Worm (Caenorhabditis elegans): Measurements from ENCODE around the gene Y116F11A.3.
"Not testable (repeated sequence)": the region's sequence is repeated elsewhere in the genome, so short reads cannot be mapped to it uniquely, and the experiment has no call there.

Y116F11A.3 gene

DNA sequence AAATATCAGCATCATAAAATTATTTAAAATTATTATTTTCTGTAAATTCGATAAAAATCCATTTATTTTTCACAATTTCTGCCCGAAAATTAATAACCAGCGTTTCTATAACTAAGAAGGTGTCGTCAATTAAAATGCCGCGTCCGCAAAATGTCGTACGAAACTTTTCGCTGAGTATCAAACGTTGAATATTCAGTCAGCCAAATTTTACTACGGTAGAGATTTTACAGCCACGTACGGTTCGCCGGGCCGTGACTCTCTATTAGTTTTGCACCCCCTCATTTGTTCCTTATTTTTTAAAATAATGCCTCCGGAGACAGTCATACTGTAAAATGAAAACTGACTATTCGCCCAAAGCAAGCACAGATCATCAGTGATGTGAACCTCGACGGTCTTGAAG is 42.0 kb downstream of the Y116F11A.3 start:
- TF ChIP-seq hrde-1 (tag; optimal IDR thresholded peaks at IDR 0.05; ENCODE audit: borderline replicate concordance) = peak; percentile 2
- TF ChIP-seq hmg-1.2 (GFP tag; IDR thresholded peaks at IDR 0.05) = peak; percentile 65
- TF ChIP-seq madf-6 (GFP tag; IDR thresholded peaks at IDR 0.05) = peak; percentile 64
- peak; percentile 19 for TF ChIP-seq lsl-1 (GFP tag; optimal IDR thresholded peaks at IDR 0.05)
- peak; percentile 86 for TF ChIP-seq xnd-1 (tag; optimal IDR thresholded peaks at IDR 0.05)
- peak; percentile 60 for TF ChIP-seq unc-130 (GFP tag; optimal IDR thresholded peaks at IDR 0.05)
- not testable (repeated sequence) for TF ChIP-seq snpc-4 (GFP tag; optimal IDR thresholded peaks at IDR 0.05)
- TF ChIP-seq snpc-4 (tag; optimal IDR thresholded peaks at IDR 0.05) = peak in 1 of 4 experiments; percentile 56
- peak; percentile 32; the same call in 1 of the 2 replicates for TF ChIP-seq D2030.7 (GFP tag; IDR thresholded peaks at IDR 0.05)

- TF ChIP-seq lin-26 (GFP tag; IDR thresholded peaks at IDR 0.05) = no peak
- TF ChIP-seq nfya-2 (GFP tag; IDR thresholded peaks at IDR 0.05) = no peak
- no peak for TF ChIP-seq lin-40 (tag; optimal IDR thresholded peaks at IDR 0.05)
- TF ChIP-seq xnd-1 (tag; optimal IDR thresholded peaks at IDR 0.05) = no peak
- no peak for TF ChIP-seq ekl-4 (GFP tag; IDR thresholded peaks at IDR 0.05)
- TF ChIP-seq ceh-79 (tag; optimal IDR thresholded peaks at IDR 0.05) = no peak
- TF ChIP-seq ztf-6 (GFP tag; IDR thresholded peaks at IDR 0.05) = no peak
- TF ChIP-seq nhr-90 (tag; optimal IDR thresholded peaks at IDR 0.05) = no peak
- TF ChIP-seq rcor-1 (GFP tag; IDR thresholded peaks at IDR 0.05) = no peak
- no peak for TF ChIP-seq unc-62 (GFP tag; optimal IDR thresholded peaks at IDR 0.05)
- no peak for TF ChIP-seq F52B5.7 (tag; optimal IDR thresholded peaks at IDR 0.05)
- TF ChIP-seq tlf-1 (GFP tag; optimal IDR thresholded peaks at IDR 0.05) = no peak
Observed at ce11 chrV:19771660-19772059, 42.8 kb downstream of the Y116F11A.3 start, which contains the start of gene M162.15. M162.15 (minus strand) TSS chrV:19771760.

- no peak for TF ChIP-seq hmg-1.2 (GFP tag; IDR thresholded peaks at IDR 0.05)
- no peak for TF ChIP-seq F23B12.7 (tag; optimal IDR thresholded peaks at IDR 0.05; ENCODE audit: insufficient read depth)
- TF ChIP-seq F57C9.4 (tag; optimal IDR thresholded peaks at IDR 0.05) = no peak
- no peak for TF ChIP-seq snpc-1.1 (tag; optimal IDR thresholded peaks at IDR 0.05; ENCODE audit: insufficient read depth)
- no peak for TF ChIP-seq ztf-25 (GFP tag; IDR thresholded peaks at IDR 0.05)
- no peak for TF ChIP-seq lsy-27 (tag; optimal IDR thresholded peaks at IDR 0.05; ENCODE audit: borderline replicate concordance, insufficient read depth)
- TF ChIP-seq T07F8.4 (tag; optimal IDR thresholded peaks at IDR 0.05) = no peak
- TF ChIP-seq lag-1 (GFP tag; IDR thresholded peaks at IDR 0.05) = no peak
Observed at ce11 chrV:19777227-19777626, 48.4 kb downstream of the Y116F11A.3 start, which contains the start of gene fbxa-118. fbxa-118 (minus strand) TSS chrV:19777327.

DNA sequence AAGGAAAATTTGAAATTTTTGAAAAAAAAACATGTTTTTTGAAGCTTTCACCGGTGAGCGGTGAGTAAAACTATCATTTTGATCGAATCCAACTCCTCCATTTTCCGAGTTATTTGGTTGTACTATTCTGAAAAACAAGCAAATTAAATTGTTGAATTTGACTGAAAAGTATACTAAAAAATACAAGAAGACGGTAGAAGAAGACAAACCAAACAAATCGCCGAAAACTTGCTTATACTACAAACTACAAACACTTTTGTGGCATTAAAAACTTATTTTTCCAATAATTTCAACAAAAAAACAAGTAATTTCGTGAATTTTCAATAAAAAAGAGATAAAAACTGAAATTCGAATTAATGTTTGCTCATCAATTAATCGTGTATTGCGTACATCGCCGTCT is 49.8 kb downstream of the Y116F11A.3 start, which contains the start of gene fbxa-194:
Gene fbxa-194, minus strand, starts transcription at position 101 of the 400 bp plus-strand sequence.
- TF ChIP-seq rcor-1 (GFP tag; IDR thresholded peaks at IDR 0.05) = no peak
- TF ChIP-seq lsy-27 (tag; optimal IDR thresholded peaks at IDR 0.05; ENCODE audit: borderline replicate concordance, insufficient read depth) = no peak
- no peak for TF ChIP-seq nhr-90 (tag; optimal IDR thresholded peaks at IDR 0.05)
- no peak for TF ChIP-seq unc-130 (GFP tag; optimal IDR thresholded peaks at IDR 0.05)
- TF ChIP-seq zim-3 (tag; optimal IDR thresholded peaks at IDR 0.05) = no peak
- no peak for TF ChIP-seq ztf-3 (GFP tag; optimal IDR thresholded peaks at IDR 0.05)
- no peak for TF ChIP-seq nhr-27 (tag; optimal IDR thresholded peaks at IDR 0.05)
- TF ChIP-seq aptf-3 (GFP tag; IDR thresholded peaks at IDR 0.05) = no peak
- TF ChIP-seq hlh-12 (tag; optimal IDR thresholded peaks at IDR 0.05) = no peak
- TF ChIP-seq C06A6.2 (GFP tag; conservative IDR thresholded peaks at IDR 0.05) = no peak
- TF ChIP-seq K11D2.4 (GFP tag; IDR thresholded peaks at IDR 0.05) = no peak
- TF ChIP-seq ccch-3 (GFP tag; optimal IDR thresholded peaks at IDR 0.05) = no peak

Measured in whole organism, young adult.